Fruit fly (Drosophila melanogaster): Measurements from ENCODE around the gene Nnk.

DNA sequence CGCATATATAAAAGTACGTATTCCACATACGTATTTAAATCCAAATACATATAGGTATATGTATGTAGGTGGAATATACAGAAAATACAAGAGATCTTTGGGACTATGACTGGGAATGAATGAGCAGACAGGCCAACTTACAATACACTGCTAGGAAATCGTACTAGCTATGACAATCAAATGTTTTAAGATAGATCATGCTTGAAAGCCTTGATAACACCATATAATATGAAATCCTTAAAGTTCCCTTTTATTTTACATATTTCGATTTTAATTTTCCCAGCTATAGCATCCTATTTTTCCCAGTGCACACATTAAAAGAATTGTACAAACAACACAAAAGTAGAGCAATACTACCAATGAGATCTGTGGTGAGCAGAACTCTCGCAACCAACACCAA is 23.7 kb downstream of the Nnk start:
- TF ChIP-seq CG8478 (optimal IDR thresholded peaks at IDR 0.05) (no peak), CTCF (optimal IDR thresholded peaks at IDR 0.05) (no peak)

Measured in S2 (cell line).